Worm (Caenorhabditis elegans) whole organism, young adult: ENCODE results near the gene Y39A1A.17.

Experiments
- B0035.1 ChIP-seq: sonication (generic microtip); optimal IDR thresholded peaks from 2 replicates; lab custom pipeline; 2016; ENCODE audit warnings: missing genetic modification characterization, mild to moderate bottlenecking, missing compliant biosample characterization, missing genotype, missing genetic modification reagents
- B0261.1 ChIP-seq: sonication (generic microtip); optimal IDR thresholded peaks from 2 replicates; lab custom pipeline; 2016; ENCODE audit warnings: mild to moderate bottlenecking, missing genetic modification characterization, moderate library complexity, missing compliant biosample characterization
- F49E8.2 ChIP-seq: sonication (generic microtip); optimal IDR thresholded peaks from 3 replicates; lab custom pipeline; 2017; ENCODE audit warnings: missing genetic modification characterization, mild to moderate bottlenecking, missing compliant biosample characterization, antibody characterized with exemption, moderate library complexity; ENCODE audit not compliant: insufficient read depth
- F55B11.4 ChIP-seq: sonication (generic microtip); optimal IDR thresholded peaks from 2 replicates; lab custom pipeline; 2016; ENCODE audit warnings: missing compliant biosample characterization, missing genetic modification characterization, borderline replicate concordance; ENCODE audit not compliant: insufficient read depth
- F57C9.4 ChIP-seq: sonication (generic microtip); optimal IDR thresholded peaks from 2 replicates; lab custom pipeline; 2017; ENCODE audit warnings: mild to moderate bottlenecking, missing genetic modification characterization, missing compliant biosample characterization
- K12H6.12 ChIP-seq: fragments of 200-800 bp; sonication (Bioruptor generic); optimal IDR thresholded peaks from 2 replicates; lab custom pipeline; 2018; ENCODE audit warnings: mild to moderate bottlenecking, missing genetic modification characterization, missing compliant biosample characterization
- Y53G8AR.9 ChIP-seq: fragments of 200-800 bp; sonication (Bioruptor generic); conservative IDR thresholded peaks from 2 replicates; pipeline ENCODE4 v1.3.6; 2022; ENCODE audit warnings: missing genetic modification reagents, missing genetic modification characterization, missing compliant biosample characterization
- ZK185.1 ChIP-seq: sonication (generic microtip); optimal IDR thresholded peaks from 2 replicates; lab custom pipeline; 2016; ENCODE audit warnings: mild to moderate bottlenecking, missing genetic modification characterization, missing compliant biosample characterization; ENCODE audit not compliant: poor library complexity, severe bottlenecking
- ama-1 ChIP-seq, 3 experiments: fragments of 150-350 bp in 1 of 3; sonication (generic microtip) in 2 of 3; optimal IDR thresholded peaks; 2 replicates each; lab custom pipeline; 2014 to 2018; ENCODE audit warnings: missing biosample characterization in 2 of 3, missing genetic modification characterization in 2 of 3, missing genetic modification reagents in 2 of 3
- aptf-3 ChIP-seq: fragments of 200-800 bp; sonication (Bioruptor generic); IDR thresholded peaks from 2 replicates; pipeline ENCODE4 v1.3.6; 2022; ENCODE audit warnings: missing genetic modification characterization, missing compliant biosample characterization
- atf-7 ChIP-seq: sonication (generic microtip); optimal IDR thresholded peaks from 2 replicates; lab custom pipeline; 2017; ENCODE audit warnings: mild to moderate bottlenecking, missing genetic modification characterization, missing compliant biosample characterization
- attf-5 ChIP-seq: fragments of 200-800 bp; sonication (Bioruptor generic); optimal IDR thresholded peaks from 2 replicates; lab custom pipeline; 2018; ENCODE audit warnings: mild to moderate bottlenecking, missing genetic modification characterization, missing compliant biosample characterization
- bed-2 ChIP-seq: fragments of 200-800 bp; sonication (Bioruptor generic); IDR thresholded peaks from 2 replicates; pipeline ENCODE4 v1.3.6; 2022; ENCODE audit warnings: missing genetic modification reagents, missing genetic modification characterization, missing compliant biosample characterization
- ceh-27 ChIP-seq: fragments of 200-800 bp; sonication (Bioruptor generic); optimal IDR thresholded peaks from 2 replicates; lab custom pipeline; 2018; ENCODE audit warnings: mild to moderate bottlenecking, missing genetic modification characterization, moderate library complexity, missing compliant biosample characterization
- ceh-40 ChIP-seq: fragments of 200-800 bp; sonication (Bioruptor generic); IDR thresholded peaks from 2 replicates; pipeline ENCODE4 v1.3.6; 2022; ENCODE audit warnings: missing genetic modification characterization, missing compliant biosample characterization
- ceh-58 ChIP-seq: fragments of 200-800 bp; sonication (Bioruptor generic); IDR thresholded peaks from 2 replicates; pipeline ENCODE4 v1.3.6; 2022; ENCODE audit warnings: missing genetic modification characterization, missing compliant biosample characterization
- ceh-91 ChIP-seq: fragments of 200-800 bp; sonication (Bioruptor generic); IDR thresholded peaks from 2 replicates; pipeline ENCODE4 v1.3.6; 2022; ENCODE audit warnings: missing genetic modification reagents, missing genetic modification characterization, missing compliant biosample characterization
- chd-7 ChIP-seq: sonication (generic microtip); optimal IDR thresholded peaks from 2 replicates; lab custom pipeline; 2016; ENCODE audit warnings: mild to moderate bottlenecking, missing genetic modification characterization, moderate library complexity, missing compliant biosample characterization
- dox-1 ChIP-seq: fragments of 200-800 bp; sonication (Bioruptor generic); IDR thresholded peaks from 2 replicates; pipeline ENCODE4 v1.3.6; 2022; ENCODE audit warnings: missing genetic modification reagents, missing genetic modification characterization, missing compliant biosample characterization
- egl-18 ChIP-seq: fragments of 200-800 bp; sonication (Bioruptor generic); IDR thresholded peaks from 2 replicates; pipeline ENCODE4 v1.3.6; 2022; ENCODE audit warnings: missing genetic modification reagents, missing genetic modification characterization, missing compliant biosample characterization
- egl-44 ChIP-seq: fragments of 200-800 bp; sonication (Bioruptor generic); IDR thresholded peaks from 2 replicates; pipeline ENCODE4 v1.3.6; 2022; ENCODE audit warnings: missing genetic modification reagents, missing genetic modification characterization, missing compliant biosample characterization
- ekl-4 ChIP-seq: fragments of 200-800 bp; sonication (Bioruptor generic); IDR thresholded peaks from 2 replicates; pipeline ENCODE4 v1.3.6; 2022; ENCODE audit warnings: missing genetic modification reagents, missing genetic modification characterization, missing compliant biosample characterization
- hlh-12 ChIP-seq: sonication (generic microtip); optimal IDR thresholded peaks from 2 replicates; lab custom pipeline; 2016; ENCODE audit warnings: missing genetic modification characterization, missing compliant biosample characterization
- hmg-1.2 ChIP-seq: fragments of 200-800 bp; sonication (Bioruptor generic); IDR thresholded peaks from 2 replicates; pipeline ENCODE4 v1.3.6; 2022; ENCODE audit warnings: missing genetic modification reagents, missing genetic modification characterization, missing compliant biosample characterization
- hmg-20 ChIP-seq: fragments of 200-800 bp; sonication (Bioruptor generic); IDR thresholded peaks from 2 replicates; pipeline ENCODE4 v1.3.6; 2022; ENCODE audit warnings: missing genetic modification reagents, missing genetic modification characterization, missing compliant biosample characterization
- hrde-1 ChIP-seq: sonication (generic microtip); optimal IDR thresholded peaks from 2 replicates; lab custom pipeline; 2016; ENCODE audit warnings: missing genetic modification characterization, mild to moderate bottlenecking, missing compliant biosample characterization, moderate library complexity, missing genotype, missing genetic modification reagents, borderline replicate concordance
- lag-1 ChIP-seq: fragments of 200-800 bp; sonication (Bioruptor generic); IDR thresholded peaks from 2 replicates; pipeline ENCODE4 v1.3.6; 2022; ENCODE audit warnings: missing genetic modification reagents, missing genetic modification characterization, missing compliant biosample characterization
- lin-26 ChIP-seq: fragments of 200-800 bp; sonication (Bioruptor generic); IDR thresholded peaks from 2 replicates; pipeline ENCODE4 v1.3.6; 2022; ENCODE audit warnings: missing genetic modification reagents, missing genetic modification characterization, missing compliant biosample characterization
- lin-54 ChIP-seq: fragments of 200-800 bp; sonication (Bioruptor generic); optimal IDR thresholded peaks from 2 replicates; lab custom pipeline; 2018; ENCODE audit warnings: mild to moderate bottlenecking, missing genetic modification characterization, missing compliant biosample characterization
- lsy-27 ChIP-seq: sonication (generic microtip); optimal IDR thresholded peaks from 2 replicates; lab custom pipeline; 2017; ENCODE audit warnings: missing genetic modification characterization, mild to moderate bottlenecking, missing compliant biosample characterization, antibody characterized with exemption, missing genotype, borderline replicate concordance; ENCODE audit not compliant: insufficient read depth
- madf-10 ChIP-seq: sonication (generic microtip); optimal IDR thresholded peaks from 2 replicates; lab custom pipeline; 2016; ENCODE audit warnings: mild to moderate bottlenecking, missing genetic modification characterization, missing compliant biosample characterization
- madf-6 ChIP-seq: fragments of 200-800 bp; sonication (Bioruptor generic); IDR thresholded peaks from 2 replicates; pipeline ENCODE4 v1.3.6; 2022; ENCODE audit warnings: missing genetic modification reagents, missing genetic modification characterization, missing compliant biosample characterization
- nfyb-1 ChIP-seq: fragments of 200-800 bp; sonication (Bioruptor generic); IDR thresholded peaks from 2 replicates; pipeline ENCODE4 v1.3.6; 2022; ENCODE audit warnings: missing genetic modification reagents, missing genetic modification characterization, missing compliant biosample characterization
- nhr-120 ChIP-seq: fragments of 200-800 bp; sonication (Bioruptor generic); IDR thresholded peaks from 2 replicates; pipeline ENCODE4 v1.3.6; 2022; ENCODE audit warnings: missing genetic modification characterization, missing compliant biosample characterization
- nhr-179 ChIP-seq: sonication (generic microtip); optimal IDR thresholded peaks from 2 replicates; lab custom pipeline; 2016; ENCODE audit warnings: mild to moderate bottlenecking, missing genetic modification characterization, missing compliant biosample characterization
- nhr-27 ChIP-seq: fragments of 200-800 bp; sonication (Bioruptor generic); optimal IDR thresholded peaks from 2 replicates; lab custom pipeline; 2018; ENCODE audit warnings: mild to moderate bottlenecking, missing genetic modification characterization, moderate library complexity, missing compliant biosample characterization
- nhr-80 ChIP-seq: sonication (generic microtip); optimal IDR thresholded peaks from 2 replicates; lab custom pipeline; 2016; ENCODE audit warnings: missing genetic modification characterization, missing compliant biosample characterization
- nhr-90 ChIP-seq: sonication (generic microtip); optimal IDR thresholded peaks from 2 replicates; lab custom pipeline; 2016; ENCODE audit warnings: missing genotype, mild to moderate bottlenecking, missing genetic modification characterization, missing compliant biosample characterization
- pbrm-1 ChIP-seq: fragments of 200-800 bp; sonication (Bioruptor generic); IDR thresholded peaks from 2 replicates; pipeline ENCODE4 v1.3.6; 2022; ENCODE audit warnings: missing genetic modification reagents, missing genetic modification characterization, missing compliant biosample characterization
- rec-8 ChIP-seq, 2 experiments: sonication (generic microtip); optimal IDR thresholded peaks; 2 replicates each; lab custom pipeline; 2016; ENCODE audit warnings: mild to moderate bottlenecking in 2 of 2, missing genetic modification characterization in 2 of 2, missing genetic modification reagents in 2 of 2, missing genotype in 2 of 2, missing biosample characterization in 1 of 2, missing compliant biosample characterization in 1 of 2, moderate library complexity in 1 of 2
- repo-1 ChIP-seq: sonication (generic microtip); optimal IDR thresholded peaks from 2 replicates; lab custom pipeline; 2017; ENCODE audit warnings: mild to moderate bottlenecking, missing genetic modification characterization, missing compliant biosample characterization
- sea-2 ChIP-seq: fragments of 200-800 bp; sonication (Bioruptor generic); IDR thresholded peaks from 2 replicates; pipeline ENCODE4 v1.3.6; 2022; ENCODE audit warnings: missing genetic modification characterization, missing compliant biosample characterization
- snpc-3.4 ChIP-seq: sonication (generic microtip); optimal IDR thresholded peaks from 2 replicates; lab custom pipeline; 2017; ENCODE audit warnings: missing genetic modification characterization, mild to moderate bottlenecking, missing compliant biosample characterization, antibody characterized with exemption, moderate library complexity, missing genotype, missing genetic modification reagents
- snpc-4 ChIP-seq, 5 experiments: fragments of 150-350 bp in 1 of 5; sonication (generic microtip) in 4 of 5; optimal IDR thresholded peaks; 2 replicates each; lab custom pipeline; 2014 to 2018; ENCODE audit warnings: missing genetic modification characterization in 5 of 5, missing biosample characterization in 3 of 5, antibody characterized with exemption in 2 of 5, mild to moderate bottlenecking in 2 of 5, missing compliant biosample characterization in 2 of 5, missing genotype in 2 of 5, moderate library complexity in 2 of 5, missing genetic modification reagents in 1 of 5
- somi-1 ChIP-seq: fragments of 200-800 bp; sonication (Bioruptor generic); optimal IDR thresholded peaks from 2 replicates; lab custom pipeline; 2018; ENCODE audit warnings: mild to moderate bottlenecking, missing genetic modification characterization, missing compliant biosample characterization
- tlf-1 ChIP-seq: fragments of 200-800 bp; sonication (Bioruptor generic); optimal IDR thresholded peaks from 2 replicates; lab custom pipeline; 2018; ENCODE audit warnings: mild to moderate bottlenecking, missing genetic modification characterization, missing compliant biosample characterization
- zfh-2 ChIP-seq: fragments of 200-800 bp; sonication (Bioruptor generic); conservative IDR thresholded peaks from 2 replicates; pipeline ENCODE4 v1.3.6; 2022; ENCODE audit warnings: missing genetic modification reagents, missing genetic modification characterization, missing compliant biosample characterization
- ztf-18 ChIP-seq: sonication (generic microtip); optimal IDR thresholded peaks from 2 replicates; lab custom pipeline; 2016; ENCODE audit warnings: missing genotype, mild to moderate bottlenecking, missing genetic modification characterization, missing compliant biosample characterization

Gene Y39A1A.17

ce11 chrIII:10642781-10643180 lies 48.1 kb downstream of the Y39A1A.17 start, which contains the start of the genes dhs-11 and orc-1 (continued):
- TF ChIP-seq ceh-40 (GFP tag; lab: Robert Waterston, UW) (no peak), lin-26 (no peak), sea-2 (GFP tag; lab: Robert Waterston, UW) (no peak), zfh-2 (GFP tag; lab: Robert Waterston, UW) (no peak), snpc-4 (GFP tag; optimal IDR thresholded peaks at IDR 0.05; lab: Kevin White, UChicago) (no peak), snpc-4 (tag; optimal IDR thresholded peaks at IDR 0.05; lab: Kevin White, UChicago) (peak in 1 of 4 experiments; percentile 45), nhr-80 (no peak), K12H6.12 (no peak), hmg-1.2 (peak; percentile 99), bed-2 (GFP tag; lab: Robert Waterston, UW) (no peak), atf-7 (tag; lab: Kevin White, UChicago) (no peak), F57C9.4 (tag; lab: Kevin White, UChicago) (no peak), hlh-12 (no peak), madf-6 (GFP tag; lab: Robert Waterston, UW) (peak; percentile 84), tlf-1 (GFP tag; lab: Kevin White, UChicago) (no peak), ztf-18 (tag; lab: Kevin White, UChicago) (no peak), madf-10 (tag; lab: Kevin White, UChicago) (no peak), chd-7 (tag; lab: Kevin White, UChicago) (no peak), B0261.1 (tag; lab: Kevin White, UChicago) (no peak), snpc-3.4 (tag; lab: Kevin White, UChicago) (peak; percentile 42), repo-1 (tag; lab: Kevin White, UChicago) (no peak), lag-1 (no peak), B0035.1 (tag; lab: Kevin White, UChicago) (no peak), aptf-3 (GFP tag; lab: Robert Waterston, UW) (no peak), lsy-27 (no peak), egl-18 (GFP tag; lab: Robert Waterston, UW) (no peak), dox-1 (peak; percentile 67), hmg-20 (GFP tag; lab: Robert Waterston, UW) (no peak), lin-54 (GFP tag; lab: Kevin White, UChicago) (peak; percentile 84), egl-44 (no peak), ama-1 (optimal IDR thresholded peaks at IDR 0.05; lab: Kevin White, UChicago) (no peak), ama-1 (GFP tag; optimal IDR thresholded peaks at IDR 0.05; lab: Kevin White, UChicago) (no peak), nhr-27 (no peak), rec-8 (tag; optimal IDR thresholded peaks at IDR 0.05; lab: Kevin White, UChicago) (no peak), attf-5 (peak; percentile 41), somi-1 (GFP tag; lab: Kevin White, UChicago) (no peak), nfyb-1 (no peak), ekl-4 (GFP tag; lab: Robert Waterston, UW) (no peak), F55B11.4 (tag; lab: Kevin White, UChicago) (no peak), nhr-90 (tag; lab: Kevin White, UChicago) (no peak), ceh-27 (GFP tag; lab: Kevin White, UChicago) (no peak), nhr-120 (GFP tag; lab: Robert Waterston, UW) (no peak), pbrm-1 (GFP tag; lab: Robert Waterston, UW) (no peak), Y53G8AR.9 (GFP tag; lab: Robert Waterston, UW) (no peak), ceh-91 (GFP tag; lab: Robert Waterston, UW) (no peak), F49E8.2 (tag; lab: Kevin White, UChicago) (no peak), ceh-58 (GFP tag; lab: Robert Waterston, UW) (no peak), ZK185.1 (tag; lab: Kevin White, UChicago) (no peak), nhr-179 (tag; lab: Kevin White, UChicago) (no peak), hrde-1 (no peak)
